Fruit fly (Drosophila melanogaster): Measurements from ENCODE around the gene CG7810.

DNA sequence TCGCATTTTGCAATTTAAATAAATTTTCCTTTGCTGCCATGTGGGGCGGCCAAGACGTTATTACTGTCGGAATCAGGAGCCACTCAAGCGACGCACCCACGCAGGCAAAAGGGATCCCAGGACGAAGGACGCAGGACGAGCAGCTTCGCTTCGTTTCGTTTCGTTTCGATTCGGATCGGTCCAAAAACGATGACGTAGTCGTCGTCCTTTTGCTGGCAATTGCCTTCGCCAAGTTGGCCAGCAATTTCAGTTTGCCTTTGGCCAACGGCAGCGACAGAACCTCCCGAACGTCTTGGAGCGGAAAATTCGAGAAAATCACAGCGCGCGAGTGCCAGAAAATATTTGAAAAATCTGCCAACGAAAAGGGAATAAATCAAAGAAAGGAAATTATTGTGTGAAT, 27.0 kb upstream of the CG7810 start, which contains the start of gene witty:
- TF ChIP-seq Myc (optimal IDR thresholded peaks at IDR 0.05) (no peak), ttk (optimal IDR thresholded peaks at IDR 0.05) (no peak), psq (optimal IDR thresholded peaks at IDR 0.05) (no peak), h (optimal IDR thresholded peaks at IDR 0.05) (no peak)

Measured in Kc167 (cell line).